Fruit fly (Drosophila melanogaster) S2 (cell line): ENCODE results near the gene Muc18B.

Source experiments
- CG8478 ChIP-seq: fragments of >200 bp; optimal IDR thresholded peaks from 2 replicates; lab custom pipeline; 2018
- CTCF ChIP-seq, 2 experiments: fragments of >200 bp; optimal IDR thresholded peaks; 2 replicates each; lab custom pipeline; 2018

The Muc18B gene

DNA sequence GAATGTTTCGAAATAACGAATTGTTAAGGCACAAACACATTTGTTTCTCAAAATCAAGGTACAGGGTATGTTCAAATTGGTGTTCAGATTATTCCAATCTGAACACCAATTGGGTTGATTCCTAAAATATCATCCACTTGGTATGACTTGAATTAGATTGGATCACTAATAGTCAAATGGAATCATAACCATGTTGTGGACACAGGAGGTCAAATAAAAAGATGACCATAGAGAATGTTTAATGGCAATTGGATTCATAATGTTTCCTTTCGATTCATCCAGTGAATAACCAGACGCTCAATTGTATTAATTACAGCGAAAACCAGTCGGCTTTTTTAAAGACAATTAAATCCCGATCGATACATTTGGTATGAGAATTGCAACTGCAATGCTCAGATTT lies 24.3 kb upstream of the Muc18B start:
- TF ChIP-seq CG8478 (lab: Kevin White, UChicago) (no peak), CTCF (optimal IDR thresholded peaks at IDR 0.05; lab: Kevin White, UChicago) (no peak)

DNA sequence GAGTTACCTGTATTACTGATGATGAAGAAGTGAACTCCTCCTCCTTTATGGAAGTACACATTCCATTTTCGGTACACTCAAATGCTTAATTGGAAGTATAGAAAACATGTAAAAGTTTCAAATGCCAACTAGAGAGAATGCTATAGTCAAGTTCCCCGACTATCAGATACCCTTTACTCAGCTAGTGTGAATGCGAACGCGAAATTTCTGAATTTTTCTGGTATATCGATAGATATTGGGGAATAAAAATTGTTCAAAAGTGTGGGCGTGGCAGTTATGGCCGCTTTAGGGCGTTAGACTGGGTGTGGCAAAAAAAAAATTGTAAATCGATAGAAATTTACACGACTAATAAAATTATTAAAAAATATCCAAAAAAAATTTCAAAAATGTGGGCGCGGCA lies 23.7 kb upstream of the Muc18B start:
- TF ChIP-seq CG8478 (lab: Kevin White, UChicago) (no peak), CTCF (optimal IDR thresholded peaks at IDR 0.05; lab: Kevin White, UChicago) (no peak)

DNA sequence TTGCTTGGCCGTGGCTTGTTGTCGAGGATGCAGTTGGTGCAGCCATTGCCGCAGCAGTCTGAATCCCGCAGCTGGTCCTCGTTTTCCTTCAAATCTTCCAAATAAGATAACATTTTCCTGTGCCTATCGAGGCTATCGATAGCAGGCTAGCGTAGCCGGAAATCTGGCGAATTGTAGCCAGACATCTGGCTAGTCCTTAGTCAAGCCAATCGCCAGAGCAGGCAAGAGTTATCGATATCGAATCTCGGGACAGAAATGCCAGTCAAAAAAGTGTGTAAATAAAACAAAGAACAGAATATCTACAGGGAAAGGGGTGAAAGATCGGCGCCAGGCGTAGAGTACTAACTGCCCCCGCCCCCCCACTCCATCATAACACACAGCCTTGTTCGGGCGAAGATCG lies 22.0 kb upstream of the Muc18B start, which contains the start of the genes CG7914 and CG14194:
TSS of gene CG7914 (minus strand) at position 113 of the 400 bp plus-strand sequence.
TSS of gene CG14194 (plus strand) at position 220 of the 400 bp plus-strand sequence.
- TF ChIP-seq CG8478 (lab: Kevin White, UChicago) (no peak), CTCF (optimal IDR thresholded peaks at IDR 0.05; lab: Kevin White, UChicago) (peak in 1 of 2 experiments; percentile 4)

DNA sequence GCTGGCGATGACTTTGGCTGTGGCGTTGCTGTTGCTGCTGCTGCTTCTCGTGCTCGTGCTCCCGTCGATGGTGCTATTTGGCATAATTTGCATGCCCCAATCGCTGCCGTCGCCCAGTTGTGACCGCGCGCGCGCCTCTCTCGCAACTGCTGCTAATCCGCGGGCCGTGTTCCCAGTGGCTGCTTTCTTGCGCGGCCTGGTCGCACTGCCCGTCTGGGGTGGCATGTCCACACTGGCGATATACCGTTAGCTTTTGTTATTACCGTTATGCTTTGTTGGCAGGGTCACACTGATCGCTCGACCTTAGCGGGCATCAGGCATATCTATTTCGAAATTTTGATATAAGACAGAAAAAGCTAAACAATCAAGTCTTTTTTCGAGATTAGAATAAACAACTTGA lies 13.7 kb upstream of the Muc18B start, which contains the start of gene CG7990:
TSS of gene CG7990 (minus strand) at position 350 of the 400 bp plus-strand sequence.
- TF ChIP-seq CG8478 (lab: Kevin White, UChicago) = no peak
- no peak for TF ChIP-seq CTCF (optimal IDR thresholded peaks at IDR 0.05; lab: Kevin White, UChicago)

DNA sequence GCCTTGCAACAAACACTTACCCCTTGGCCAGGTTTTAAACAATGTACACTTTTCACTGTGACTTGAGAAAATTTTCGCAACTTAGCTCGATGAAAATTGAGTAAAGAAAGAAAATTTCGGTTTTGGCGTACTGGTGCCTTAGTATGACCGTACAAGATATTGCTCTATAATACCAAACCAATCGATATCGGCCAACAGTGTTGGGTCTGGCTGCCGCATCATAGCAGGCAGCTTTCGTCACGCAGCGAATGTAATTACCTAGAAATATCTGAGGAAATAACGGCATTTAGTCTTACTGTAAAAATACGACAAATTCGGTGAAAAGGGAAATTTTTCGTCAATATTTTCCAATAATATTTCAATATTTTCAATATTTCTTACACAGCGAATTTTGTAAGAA lies 7.3 kb upstream of the Muc18B start, which contains the start of gene Ulp1:
TSS of gene Ulp1 (minus strand) at position 174 of the 400 bp plus-strand sequence.
- TF ChIP-seq CTCF (optimal IDR thresholded peaks at IDR 0.05; lab: Kevin White, UChicago) (peak; percentile 58 to 67), CG8478 (lab: Kevin White, UChicago) (no peak)

DNA sequence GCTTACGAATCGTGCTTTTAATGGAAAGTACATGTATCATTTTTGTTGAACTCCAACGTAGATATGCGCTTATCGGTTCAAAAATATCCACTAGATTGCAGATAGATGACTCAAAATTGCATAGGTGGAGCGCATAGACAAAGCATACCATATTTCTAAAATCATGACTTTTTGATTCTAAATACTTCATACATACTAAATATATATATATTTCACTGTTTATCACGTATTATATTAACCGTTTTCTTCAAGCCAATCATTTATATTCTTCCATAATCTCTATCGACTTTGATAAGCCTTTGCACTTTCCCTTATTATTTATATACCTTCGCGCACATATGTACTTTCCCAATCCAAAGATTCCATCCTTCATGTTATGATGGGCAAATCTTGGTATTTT lies 3.3 kb upstream of the Muc18B start, which contains the start of gene CG14195:
TSS of gene CG14195 (minus strand) at position 101 of the 400 bp plus-strand sequence.
- TF ChIP-seq CTCF (optimal IDR thresholded peaks at IDR 0.05; lab: Kevin White, UChicago) (no peak), CG8478 (lab: Kevin White, UChicago) (no peak)

DNA sequence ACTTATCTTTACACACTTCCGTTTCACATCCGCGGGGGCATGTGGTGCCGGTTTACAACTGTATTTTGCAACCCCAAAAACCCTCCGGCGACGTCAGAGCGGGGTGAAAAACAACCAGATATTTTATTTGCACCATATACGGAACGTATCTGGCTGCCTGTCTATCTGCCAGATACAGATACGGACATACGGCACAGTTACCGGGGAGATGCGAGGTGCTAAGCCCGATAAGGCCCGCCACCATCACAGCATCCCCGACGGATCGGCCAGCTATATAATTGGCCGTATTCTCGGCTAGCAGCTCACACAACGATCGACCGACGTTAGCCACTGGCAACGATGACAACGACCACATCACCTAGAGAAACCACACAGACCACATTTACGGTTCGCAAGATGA lies 2.4 kb upstream of the Muc18B start, which contains the start of gene Mur18B:
TSS of gene Mur18B (plus strand) at position 301 of the 400 bp plus-strand sequence.
- TF ChIP-seq CG8478 (lab: Kevin White, UChicago) (no peak), CTCF (optimal IDR thresholded peaks at IDR 0.05; lab: Kevin White, UChicago) (no peak)

DNA sequence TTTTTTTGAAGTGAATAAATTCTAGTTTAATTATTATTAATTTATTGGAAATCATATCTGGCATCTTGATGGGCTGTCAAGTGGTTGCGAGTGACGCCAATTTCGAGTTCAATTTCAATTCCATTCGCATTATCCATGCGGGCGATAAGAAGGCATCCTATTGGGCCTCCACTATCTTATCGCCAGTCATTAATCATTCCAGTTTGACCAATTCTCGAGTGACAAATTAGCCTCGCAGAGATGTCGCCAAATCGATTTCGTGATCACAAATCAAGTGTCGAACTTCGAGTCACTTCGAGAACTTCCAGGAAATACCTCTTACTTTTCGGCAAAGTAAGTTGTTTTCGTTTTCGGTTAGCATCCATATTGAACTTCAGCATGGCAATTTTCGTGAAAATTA lies 1.4 kb downstream of the Muc18B start:
- no peak for TF ChIP-seq CG8478 (lab: Kevin White, UChicago)
- no peak for TF ChIP-seq CTCF (optimal IDR thresholded peaks at IDR 0.05; lab: Kevin White, UChicago)

DNA sequence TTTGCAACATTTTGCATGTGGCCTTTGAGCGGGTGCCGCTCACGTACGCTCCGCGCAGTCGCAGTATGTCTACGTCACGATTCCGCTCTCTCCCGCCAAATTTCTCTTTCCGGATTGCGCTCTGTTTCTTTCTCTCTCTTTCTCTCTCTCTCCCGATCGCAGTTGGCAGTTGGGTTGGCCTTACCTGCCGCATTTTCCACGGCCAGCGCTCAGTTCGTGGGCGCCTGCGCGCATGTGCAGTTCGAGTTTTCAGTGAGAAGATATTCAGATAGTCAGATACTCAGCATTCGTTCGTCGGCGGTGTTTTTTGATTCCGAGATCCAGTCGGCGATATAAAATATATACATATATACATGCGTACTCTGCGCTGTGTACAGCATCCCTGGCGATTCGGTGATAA lies 5.1 kb downstream of the Muc18B start, which contains the start of gene CG7884:
TSS of gene CG7884 (plus strand) at position 208 of the 400 bp plus-strand sequence.
- TF ChIP-seq CTCF (optimal IDR thresholded peaks at IDR 0.05; lab: Kevin White, UChicago) = no peak
- TF ChIP-seq CG8478 (lab: Kevin White, UChicago) = no peak

DNA sequence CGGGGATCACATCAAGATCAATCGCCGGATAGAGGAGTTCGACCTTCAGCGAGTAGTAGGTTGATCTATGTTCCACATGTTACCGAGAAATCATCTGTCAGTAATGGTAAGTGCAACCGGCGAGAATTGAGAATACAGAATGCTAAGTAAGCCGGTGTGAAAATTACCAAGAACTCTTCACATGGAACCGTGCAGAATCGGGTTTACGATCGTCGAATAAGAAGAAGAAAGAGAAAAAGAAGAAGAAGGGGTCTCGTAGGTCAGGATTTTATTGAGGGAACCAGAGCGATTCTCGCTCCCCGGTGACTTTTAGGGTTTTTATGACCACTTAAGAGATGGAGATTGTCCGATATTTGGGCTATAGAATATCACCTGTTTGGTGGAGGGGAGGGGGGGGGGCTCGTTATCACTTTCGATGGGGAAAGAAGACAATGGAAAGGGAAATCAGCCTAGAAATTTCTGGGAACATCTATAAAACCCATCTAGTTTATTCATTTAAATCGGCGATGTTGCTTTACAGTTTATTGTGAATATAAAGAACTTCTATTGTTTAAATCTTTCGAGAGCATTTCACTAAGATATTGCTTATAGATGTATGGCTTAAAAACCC lies 5.8 kb downstream of the Muc18B start:
- TF ChIP-seq CTCF (optimal IDR thresholded peaks at IDR 0.05; lab: Kevin White, UChicago) (no peak), CG8478 (lab: Kevin White, UChicago) (no peak)

DNA sequence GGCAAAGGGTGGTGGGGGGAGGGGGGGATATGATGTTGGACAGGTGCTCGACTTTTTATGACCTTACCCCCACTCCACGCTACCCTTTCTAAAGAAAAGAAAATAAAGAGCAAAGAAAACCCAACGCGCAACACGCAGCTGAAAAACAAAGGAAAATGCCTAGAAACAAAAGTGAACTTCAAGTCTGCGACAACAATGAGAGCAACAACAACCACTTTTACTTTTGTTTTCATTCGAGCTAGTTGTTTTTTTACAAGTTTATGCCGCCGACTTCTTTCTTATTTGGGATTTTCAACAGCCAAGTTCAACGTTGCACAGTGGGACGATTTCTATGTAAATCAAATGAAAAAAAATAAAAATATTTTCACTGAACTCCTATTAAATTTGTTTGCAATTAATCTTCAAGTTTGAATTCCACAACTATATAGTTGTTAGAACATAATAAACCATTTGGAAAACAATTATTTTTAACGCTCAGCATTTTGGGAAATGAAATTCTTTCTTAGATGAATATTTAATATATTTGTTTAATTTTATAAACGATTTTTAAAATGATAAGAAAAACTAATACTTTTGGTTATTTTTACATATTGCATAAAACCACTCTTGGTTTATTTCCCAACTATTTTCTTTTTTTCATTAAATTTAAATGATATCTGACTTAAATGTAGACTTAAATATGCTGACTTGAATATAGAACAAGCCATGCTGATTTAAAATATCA lies 9.4 kb downstream of the Muc18B start:
- TF ChIP-seq CG8478 (lab: Kevin White, UChicago) = no peak
- TF ChIP-seq CTCF (optimal IDR thresholded peaks at IDR 0.05; lab: Kevin White, UChicago) = no peak

DNA sequence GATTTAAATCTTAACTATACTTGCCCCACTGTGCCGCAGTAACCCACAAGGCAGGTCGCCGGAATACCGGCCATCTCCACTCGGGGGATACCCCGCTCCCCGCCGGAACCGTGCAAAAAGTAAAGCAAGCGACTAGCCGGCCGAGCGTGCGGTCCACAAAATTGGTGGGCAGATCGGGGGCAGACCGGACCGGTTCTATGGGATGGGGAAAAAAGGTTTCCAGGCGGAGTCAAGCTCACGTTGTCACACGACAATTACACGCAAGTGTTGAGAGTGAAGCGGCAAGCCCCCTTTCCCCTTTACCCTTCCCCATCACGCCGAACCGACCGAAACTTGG lies 10.0 kb downstream of the Muc18B start:
- TF ChIP-seq CTCF (optimal IDR thresholded peaks at IDR 0.05; lab: Kevin White, UChicago) (no peak), CG8478 (lab: Kevin White, UChicago) (no peak)

DNA sequence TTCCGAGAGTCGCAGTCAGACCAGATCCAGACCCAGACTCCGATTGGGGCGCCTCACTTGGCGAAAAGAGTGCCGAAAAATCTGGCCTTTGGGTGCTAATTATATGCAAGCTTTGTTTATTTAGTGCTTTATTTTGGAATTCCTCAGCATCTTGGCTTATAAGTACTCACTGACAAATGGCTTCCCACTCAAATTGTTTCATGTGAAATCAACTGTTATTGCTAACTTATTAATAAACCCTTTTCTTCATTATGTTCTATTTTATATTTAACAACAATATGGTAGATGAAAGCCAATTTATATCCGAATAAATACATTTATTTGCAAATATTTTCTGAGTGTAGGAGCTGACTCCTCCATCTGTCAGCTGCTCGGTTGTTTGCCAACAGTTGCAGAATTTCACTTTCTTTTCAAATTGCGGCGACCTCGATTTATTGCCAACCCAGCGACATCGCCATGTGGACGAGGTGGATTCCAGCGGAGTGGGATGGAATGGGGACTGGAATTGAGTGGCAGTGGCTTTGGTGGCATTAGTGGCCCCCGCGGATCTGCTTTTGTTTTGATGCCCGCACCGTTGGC lies 14.6 kb downstream of the Muc18B start:
- TF ChIP-seq CTCF (optimal IDR thresholded peaks at IDR 0.05; lab: Kevin White, UChicago) (no peak), CG8478 (lab: Kevin White, UChicago) (no peak)

DNA sequence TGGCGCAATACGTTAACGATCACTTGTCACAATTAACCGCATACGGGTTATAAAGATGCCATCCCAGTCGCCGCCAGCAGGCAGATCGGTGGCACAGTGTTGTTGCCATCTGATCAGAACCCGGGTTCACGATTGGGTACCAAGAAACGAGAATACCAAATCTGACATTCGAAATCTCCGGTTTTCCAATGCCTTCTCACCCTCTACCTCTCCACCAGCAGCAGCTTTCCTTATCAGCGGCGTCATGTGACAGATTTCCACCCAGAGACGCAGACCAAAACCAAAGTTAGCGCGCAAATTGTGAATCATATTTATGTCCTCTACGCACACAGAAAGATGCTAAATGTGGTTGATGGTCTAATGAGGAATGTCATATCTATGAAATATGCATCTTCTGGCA lies 23.3 kb downstream of the Muc18B start:
- TF ChIP-seq CG8478 (lab: Kevin White, UChicago) (no peak), CTCF (optimal IDR thresholded peaks at IDR 0.05; lab: Kevin White, UChicago) (no peak)

DNA sequence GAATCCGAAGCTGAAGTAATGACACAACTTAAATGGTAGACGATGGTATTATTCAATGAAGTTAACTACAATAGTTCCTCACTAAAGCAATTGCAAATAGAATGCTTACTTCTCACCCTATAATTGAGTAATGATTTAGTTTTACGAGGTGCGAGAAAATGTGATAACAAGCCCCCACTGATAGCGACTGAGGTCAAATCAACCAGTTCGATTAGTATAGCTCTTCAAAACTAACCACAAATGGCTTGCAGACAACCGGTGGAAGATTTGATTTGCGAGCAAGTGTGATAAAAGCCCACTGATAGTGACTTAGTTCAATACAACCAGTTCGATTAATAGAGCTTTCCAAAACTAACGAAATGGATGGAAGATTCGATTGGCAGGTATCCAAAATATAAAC lies 24.1 kb downstream of the Muc18B start:
- no peak for TF ChIP-seq CTCF (optimal IDR thresholded peaks at IDR 0.05; lab: Kevin White, UChicago)
- TF ChIP-seq CG8478 (lab: Kevin White, UChicago) = no peak
